Fruit fly (Drosophila melanogaster) whole organism, pupa: ENCODE measurements around the gene CG33664.
"Not testable (repeated sequence)": the region's sequence is repeated elsewhere in the genome, so short reads cannot be mapped to it uniquely, and the experiment has no call there.

Source experiments
- CG10348 ChIP-seq: fragments of 200-800 bp; sonication (Bioruptor generic); IDR thresholded peaks from 2 replicates; pipeline ENCODE4 v1.3.6; 2022; ENCODE audit warnings: missing biosample characterization, missing genetic modification characterization
- CG12605 ChIP-seq: fragments of 200-800 bp; sonication (Bioruptor generic); IDR thresholded peaks from 2 replicates; pipeline ENCODE4 v1.3.6; 2022; ENCODE audit warnings: missing biosample characterization, missing genetic modification characterization
- CG13204 ChIP-seq: fragments of 200-800 bp; sonication (Bioruptor generic); optimal IDR thresholded peaks from 2 replicates; lab custom pipeline; 2018; ENCODE audit warnings: missing biosample characterization, mild to moderate bottlenecking, missing genetic modification characterization, moderate library complexity
- CG14655 ChIP-seq: fragments of 200-800 bp; sonication (Bioruptor generic); optimal IDR thresholded peaks from 3 replicates; lab custom pipeline; 2017; ENCODE audit warnings: mild to moderate bottlenecking, missing biosample characterization, missing genetic modification reagents, missing genetic modification characterization
- CG15710 ChIP-seq: fragments of 200-800 bp; sonication (Bioruptor generic); optimal IDR thresholded peaks from 2 replicates; lab custom pipeline; 2018; ENCODE audit warnings: missing biosample characterization, mild to moderate bottlenecking, missing genetic modification characterization, moderate library complexity
- CG17806 ChIP-seq: fragments of 200-800 bp; sonication (Bioruptor generic); optimal IDR thresholded peaks from 2 replicates; lab custom pipeline; 2018; ENCODE audit warnings: missing biosample characterization, mild to moderate bottlenecking, missing genetic modification characterization, moderate library complexity
- CG32121 ChIP-seq: fragments of 200-800 bp; sonication (Bioruptor generic); IDR thresholded peaks from 2 replicates; pipeline ENCODE4 v1.3.6; 2022; ENCODE audit warnings: missing biosample characterization, missing genetic modification characterization
- CG34367 ChIP-seq: fragments of 200-800 bp; sonication (Bioruptor generic); optimal IDR thresholded peaks from 2 replicates; lab custom pipeline; 2018; ENCODE audit warnings: missing biosample characterization, mild to moderate bottlenecking, missing genetic modification characterization
- CG4496 ChIP-seq: fragments of 200-800 bp; sonication (Bioruptor generic); IDR thresholded peaks from 3 replicates; pipeline ENCODE4 v1.3.6; 2022; ENCODE audit warnings: missing biosample characterization, missing genetic modification characterization
- CG8159 ChIP-seq: fragments of 200-800 bp; sonication (Bioruptor generic); optimal IDR thresholded peaks from 3 replicates; lab custom pipeline; 2018; ENCODE audit warnings: missing biosample characterization, mild to moderate bottlenecking, missing genetic modification characterization, moderate library complexity
- CG8301 ChIP-seq: fragments of 200-800 bp; sonication (Bioruptor generic); optimal IDR thresholded peaks from 2 replicates; lab custom pipeline; 2018; ENCODE audit warnings: missing biosample characterization, mild to moderate bottlenecking, missing genetic modification characterization
- CG9948 ChIP-seq: fragments of 200-800 bp; sonication (Bioruptor generic); optimal IDR thresholded peaks from 2 replicates; lab custom pipeline; 2018; ENCODE audit warnings: missing biosample characterization, mild to moderate bottlenecking, missing genetic modification characterization, moderate library complexity
- D1 ChIP-seq: fragments of 200-800 bp; sonication (Bioruptor generic); optimal IDR thresholded peaks from 2 replicates; lab custom pipeline; 2018; ENCODE audit warnings: missing biosample characterization, mild to moderate bottlenecking, missing genetic modification characterization, moderate library complexity
- EcR ChIP-seq: fragments of 200-800 bp; sonication (Bioruptor generic); optimal IDR thresholded peaks from 3 replicates; lab custom pipeline; 2019; ENCODE audit warnings: missing biosample characterization, missing genetic modification characterization, mild to moderate bottlenecking, moderate library complexity, missing genetic modification reagents
- Ets98B ChIP-seq: fragments of 200-800 bp; sonication (Bioruptor generic); IDR thresholded peaks from 2 replicates; pipeline ENCODE4 v1.3.6; 2022; ENCODE audit warnings: missing biosample characterization, missing genetic modification characterization
- Pif1A ChIP-seq: fragments of 200-800 bp; sonication (Bioruptor generic); optimal IDR thresholded peaks from 3 replicates; lab custom pipeline; 2016; ENCODE audit warnings: missing biosample characterization, missing genetic modification characterization
- Pif1B ChIP-seq: fragments of 200-800 bp; sonication (Bioruptor generic); optimal IDR thresholded peaks from 3 replicates; lab custom pipeline; 2016; ENCODE audit warnings: missing biosample characterization, missing genetic modification characterization
- Snoo ChIP-seq: fragments of 200-800 bp; sonication (Bioruptor generic); optimal IDR thresholded peaks from 3 replicates; lab custom pipeline; 2017; ENCODE audit warnings: missing biosample characterization, mild to moderate bottlenecking, missing genetic modification characterization, inconsistent platforms
- fd96Ca ChIP-seq: fragments of 200-800 bp; sonication (Bioruptor generic); IDR thresholded peaks from 3 replicates; pipeline ENCODE4 v1.3.6; 2022; ENCODE audit warnings: missing biosample characterization, missing genetic modification characterization
- gl ChIP-seq: fragments of 200-800 bp; sonication (Bioruptor generic); optimal IDR thresholded peaks from 2 replicates; lab custom pipeline; 2018; ENCODE audit warnings: missing biosample characterization, mild to moderate bottlenecking, missing genetic modification characterization
- rn ChIP-seq: fragments of 200-800 bp; sonication (Bioruptor generic); IDR thresholded peaks from 2 replicates; pipeline ENCODE4 v1.3.6; 2022; ENCODE audit warnings: missing biosample characterization, missing genetic modification characterization

Gene CG33664

DNA sequence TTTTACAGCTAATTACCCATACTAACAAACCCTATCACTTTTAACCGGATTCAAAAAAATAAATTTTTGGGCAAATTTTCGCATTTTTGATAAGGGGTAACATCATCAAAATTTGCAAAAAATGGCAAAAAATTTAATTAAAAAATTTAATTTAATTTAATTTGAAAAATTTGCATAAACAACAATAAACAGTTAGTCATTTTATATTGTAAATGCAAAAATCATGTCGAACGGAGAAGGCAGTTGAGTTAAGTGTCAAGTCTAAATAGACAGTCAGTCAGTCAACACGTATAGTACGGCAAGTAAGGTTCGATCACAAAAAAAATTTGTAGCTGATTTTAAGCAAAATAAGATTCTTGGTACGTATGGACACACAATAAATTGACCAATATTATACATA lies at the start of gene CG33664:
Gene CG33664 (plus strand): TSS at position 301 of the 400 bp plus-strand sequence.
- not testable (repeated sequence) for TF ChIP-seq gl (tag; lab: Kevin White, UChicago); Pif1A (GFP tag; lab: Kevin White, UChicago); Ets98B (GFP tag; lab: Robert Waterston, UW)

DNA sequence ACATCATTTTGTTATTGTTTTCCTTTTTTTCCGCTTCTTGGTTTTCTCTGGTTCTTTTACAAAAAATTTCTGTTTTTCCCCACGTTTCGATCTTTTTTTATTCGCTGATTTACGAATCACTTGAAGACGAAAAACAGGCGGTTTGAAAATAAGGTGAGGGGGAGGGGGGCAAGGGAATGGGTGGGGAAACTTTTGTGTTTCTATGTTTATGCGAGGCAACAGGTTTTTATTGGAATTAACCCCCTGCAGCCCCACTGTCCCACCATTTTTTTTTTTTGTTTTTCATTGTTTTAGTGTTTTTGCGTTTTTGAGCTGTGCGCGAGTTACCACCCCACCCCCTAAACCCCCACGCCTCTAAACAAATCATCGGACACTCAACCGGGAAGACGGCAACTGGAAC lies 49.1 kb upstream of the CG33664 start:
- TF ChIP-seq CG4496 (GFP tag; lab: Robert Waterston, UW) (0 out of 3 replicates have a peak, but pooled peaks have one; percentile 8), Snoo (tag; lab: Kevin White, UChicago) (no peak)

DNA sequence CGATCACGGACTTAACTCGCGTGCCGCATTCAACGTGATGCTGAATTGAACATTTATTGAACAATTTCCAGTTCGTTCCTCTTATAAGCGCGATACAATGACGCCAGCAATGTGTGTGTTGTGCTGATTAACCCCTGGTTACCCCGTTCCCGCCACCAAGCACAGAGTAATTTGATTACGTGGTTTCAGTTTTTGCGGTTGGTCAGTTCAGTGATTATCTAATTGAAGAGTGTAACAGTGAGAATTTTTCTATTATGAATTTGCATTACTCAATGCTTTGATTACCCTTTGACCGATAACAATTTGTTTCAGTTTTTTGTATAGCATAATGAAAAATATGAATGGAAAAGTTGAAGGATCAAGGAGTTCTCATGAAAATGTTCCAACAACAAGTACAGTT lies 46.3 kb upstream of the CG33664 start, which contains the start of gene CG3842:
Gene CG3842 (plus strand): TSS at position 61 of the 400 bp plus-strand sequence.
- TF ChIP-seq CG8301 (tag; lab: Kevin White, UChicago) (no peak), EcR (GFP tag; lab: Kevin White, UChicago) (no peak), CG32121 (no peak), CG34367 (tag; lab: Kevin White, UChicago) (no peak)

DNA sequence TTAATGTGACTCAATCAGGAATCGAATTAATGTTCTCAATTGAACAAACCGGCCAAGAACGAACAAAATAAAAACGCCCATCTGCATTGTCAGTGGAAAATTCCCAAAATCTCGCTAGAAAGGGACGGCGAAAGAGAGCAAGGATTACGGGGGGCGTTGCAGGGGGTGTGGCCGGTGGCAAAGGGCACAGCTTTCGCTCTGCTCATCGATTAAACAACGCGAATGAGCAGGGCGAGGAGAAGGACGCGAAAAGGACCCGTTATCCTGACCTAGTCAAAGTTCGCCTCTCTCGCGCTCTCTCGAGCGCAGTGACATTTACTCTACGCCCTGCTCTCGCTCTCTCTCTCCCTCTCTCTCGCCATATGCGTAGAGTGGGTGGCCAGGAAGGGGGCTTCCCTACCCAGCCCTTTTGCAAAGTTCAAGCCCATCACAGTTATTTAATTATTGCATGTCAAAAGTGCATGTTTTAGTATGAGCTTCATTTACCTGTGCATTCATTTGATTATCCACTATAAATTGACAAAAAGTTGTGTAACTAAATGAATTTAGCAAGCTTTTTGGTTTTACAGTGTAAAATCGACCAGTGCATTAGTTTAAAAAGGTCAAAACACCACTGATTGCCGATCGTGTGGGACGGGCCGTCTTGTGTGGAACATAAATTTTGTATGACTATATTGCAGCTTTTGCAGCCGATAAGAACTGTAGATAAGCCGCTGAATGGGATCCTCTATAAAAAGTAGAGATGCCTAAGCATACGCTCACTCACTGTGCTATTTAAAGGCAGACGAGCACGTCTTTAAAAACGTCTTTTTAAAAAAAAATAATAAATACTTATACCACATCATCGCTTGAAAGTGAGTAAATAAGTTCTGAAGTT lies 45.0 kb upstream of the CG33664 start:
- peak; percentile 76 for TF ChIP-seq CG4496 (GFP tag; lab: Robert Waterston, UW)
- peak; percentile 54 for TF ChIP-seq CG8301 (tag; lab: Kevin White, UChicago)
- peak; percentile 57 for TF ChIP-seq CG15710 (tag; lab: Kevin White, UChicago)
- TF ChIP-seq CG34367 (tag; lab: Kevin White, UChicago): peak; percentile 49
- TF ChIP-seq EcR (GFP tag; lab: Kevin White, UChicago): peak; percentile 6
- no peak for TF ChIP-seq D1 (tag; lab: Kevin White, UChicago)
- TF ChIP-seq CG10348 (GFP tag; lab: Robert Waterston, UW): no peak
- TF ChIP-seq CG13204 (GFP tag; lab: Kevin White, UChicago): no peak
- TF ChIP-seq Pif1B: peak; percentile 15
- TF ChIP-seq CG17806 (tag; lab: Kevin White, UChicago): peak; percentile 61
- peak; percentile 67 for TF ChIP-seq CG9948 (tag; lab: Kevin White, UChicago)
- TF ChIP-seq rn: no peak
- peak; percentile 53 for TF ChIP-seq Pif1A (GFP tag; lab: Kevin White, UChicago)
- TF ChIP-seq CG14655: peak; percentile 73
- peak; percentile 11 for TF ChIP-seq gl (tag; lab: Kevin White, UChicago)
- TF ChIP-seq CG32121: peak; percentile 49; the same call in 1 of the 2 replicates
- peak; percentile 73 for TF ChIP-seq CG8159 (tag; lab: Kevin White, UChicago)
- TF ChIP-seq CG12605: peak; percentile 30; the same call in 1 of the 2 replicates
- TF ChIP-seq fd96Ca (GFP tag; lab: Robert Waterston, UW): peak; percentile 68; the same call in 2 of the 3 replicates
- peak; percentile 41 for TF ChIP-seq Snoo (tag; lab: Kevin White, UChicago)
- TF ChIP-seq Ets98B (GFP tag; lab: Robert Waterston, UW): peak; percentile 52

DNA sequence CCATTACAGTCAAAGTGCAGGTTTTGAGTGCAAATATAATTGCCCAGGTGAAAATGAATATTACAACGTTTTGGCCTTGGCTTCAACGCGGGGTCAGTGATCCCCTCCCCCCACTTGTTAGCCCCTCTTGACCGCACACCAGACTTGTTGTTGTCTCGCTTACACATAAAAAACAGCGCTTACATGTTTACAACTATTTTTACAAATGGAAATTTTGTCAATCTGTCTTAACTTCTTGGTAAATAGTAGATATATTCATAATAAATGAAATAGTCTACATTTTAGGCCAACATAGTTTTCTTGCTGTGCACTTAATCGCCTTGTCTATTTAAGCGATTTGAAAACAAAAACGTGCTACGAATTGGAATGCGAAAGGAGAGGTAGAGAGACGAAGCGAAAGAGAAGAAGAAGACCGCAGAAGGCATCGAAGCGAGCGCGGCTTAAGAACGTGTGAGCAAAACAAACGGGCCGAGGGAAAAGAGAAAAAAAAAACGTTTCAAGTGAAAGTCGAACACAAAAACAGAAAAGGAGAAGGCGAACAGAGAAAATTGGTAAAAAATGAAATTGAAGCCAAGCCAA lies 44.0 kb upstream of the CG33664 start:
- TF ChIP-seq CG13204 (GFP tag; lab: Kevin White, UChicago) (no peak), CG15710 (tag; lab: Kevin White, UChicago) (peak; percentile 87), CG9948 (tag; lab: Kevin White, UChicago) (peak; percentile 77), gl (tag; lab: Kevin White, UChicago) (peak; percentile 66), CG32121 (peak; percentile 80), fd96Ca (GFP tag; lab: Robert Waterston, UW) (peak; percentile 60; the same call in 2 of the 3 replicates), Pif1B (peak; percentile 38), D1 (tag; lab: Kevin White, UChicago) (peak; percentile 26), CG17806 (tag; lab: Kevin White, UChicago) (peak; percentile 85), Ets98B (GFP tag; lab: Robert Waterston, UW) (peak; percentile 83), CG10348 (GFP tag; lab: Robert Waterston, UW) (no peak), CG4496 (GFP tag; lab: Robert Waterston, UW) (peak; percentile 82), CG14655 (peak; percentile 39), CG12605 (peak; percentile 59; the same call in 1 of the 2 replicates), EcR (GFP tag; lab: Kevin White, UChicago) (peak; percentile 96), Snoo (tag; lab: Kevin White, UChicago) (no peak), CG8301 (tag; lab: Kevin White, UChicago) (peak; percentile 59), rn (0 out of 2 replicates have a peak, but pooled peaks have one; percentile 36), CG34367 (tag; lab: Kevin White, UChicago) (peak; percentile 76), Pif1A (GFP tag; lab: Kevin White, UChicago) (peak; percentile 54), CG8159 (tag; lab: Kevin White, UChicago) (peak; percentile 45)
